Worm (Caenorhabditis elegans): ENCODE data around the gene fbxb-64.

ce11 chrV:19288073-19288805 lies 24.8 kb upstream of the fbxb-64 start, which contains the start of the genes F55C9.3 and fbxb-57:
- TF ChIP-seq ama-1 (optimal IDR thresholded peaks at IDR 0.05) (no peak), C08G9.2 (tag; optimal IDR thresholded peaks at IDR 0.05) (no peak), nhr-11 (tag; optimal IDR thresholded peaks at IDR 0.05) (no peak), hlh-6 (tag; optimal IDR thresholded peaks at IDR 0.05) (no peak), pros-1 (tag; optimal IDR thresholded peaks at IDR 0.05) (no peak), ceh-18 (tag; optimal IDR thresholded peaks at IDR 0.05) (no peak), pqm-1 (tag; optimal IDR thresholded peaks at IDR 0.05) (no peak)

Measured in whole organism, late embryonic.